Fruit fly (Drosophila melanogaster) whole organism, prepupa: ENCODE measurements around the gene Naxd.

Experiments
- Blimp-1 ChIP-seq: fragments of 200-800 bp; sonication (Bioruptor generic); optimal IDR thresholded peaks from 3 replicates; lab custom pipeline; 2017; ENCODE audit warnings: missing biosample characterization, missing genetic modification characterization, mild to moderate bottlenecking, moderate library complexity, missing genetic modification reagents
- CG10669 ChIP-seq: fragments of 200-800 bp; sonication (Bioruptor generic); optimal IDR thresholded peaks from 3 replicates; lab custom pipeline; 2018; ENCODE audit warnings: missing biosample characterization, mild to moderate bottlenecking, missing genetic modification characterization, moderate library complexity
- CG11762 ChIP-seq: fragments of 200-800 bp; sonication (Bioruptor generic); optimal IDR thresholded peaks from 3 replicates; lab custom pipeline; 2016; ENCODE audit warnings: missing biosample characterization, missing genetic modification characterization; ENCODE audit not compliant: insufficient read depth
- CG11902 ChIP-seq: fragments of 200-800 bp; sonication (Bioruptor generic); optimal IDR thresholded peaks from 3 replicates; lab custom pipeline; 2016; ENCODE audit warnings: missing biosample characterization, missing genetic modification characterization
- CG15336 ChIP-seq: fragments of 200-800 bp; sonication (Bioruptor generic); IDR thresholded peaks from 2 replicates; pipeline ENCODE4 v1.3.6; 2022; ENCODE audit warnings: missing biosample characterization, missing genetic modification characterization
- CG1621 ChIP-seq: fragments of 200-800 bp; sonication (Bioruptor generic); optimal IDR thresholded peaks from 3 replicates; lab custom pipeline; 2018; ENCODE audit warnings: missing biosample characterization, mild to moderate bottlenecking, missing genetic modification characterization
- CG16779 ChIP-seq: fragments of 200-800 bp; sonication (Bioruptor generic); optimal IDR thresholded peaks from 3 replicates; lab custom pipeline; 2017; ENCODE audit warnings: missing biosample characterization, mild to moderate bottlenecking, missing genetic modification characterization
- CG3032 ChIP-seq: fragments of 200-800 bp; optimal IDR thresholded peaks from 2 replicates; lab custom pipeline; 2019; ENCODE audit warnings: missing biosample characterization, mild to moderate bottlenecking, missing genetic modification characterization, moderate library complexity
- CG32006 ChIP-seq: fragments of 200-800 bp; sonication (Bioruptor generic); optimal IDR thresholded peaks from 3 replicates; lab custom pipeline; 2017; ENCODE audit warnings: missing biosample characterization, mild to moderate bottlenecking, missing genetic modification characterization
- CG34406 ChIP-seq: fragments of 200-800 bp; sonication (Bioruptor generic); optimal IDR thresholded peaks from 3 replicates; lab custom pipeline; 2016; ENCODE audit warnings: missing biosample characterization, missing genetic modification characterization
- CG3919 ChIP-seq: fragments of 200-800 bp; sonication (Bioruptor generic); optimal IDR thresholded peaks from 3 replicates; lab custom pipeline; 2016; ENCODE audit warnings: missing biosample characterization, missing genetic modification characterization
- CG4318 ChIP-seq: fragments of 200-800 bp; sonication (Bioruptor generic); optimal IDR thresholded peaks from 3 replicates; lab custom pipeline; 2017; ENCODE audit warnings: missing biosample characterization, mild to moderate bottlenecking, missing genetic modification characterization
- CG6163 ChIP-seq: fragments of 200-800 bp; sonication (Bioruptor generic); IDR thresholded peaks from 3 replicates; pipeline ENCODE4 v1.3.6; 2022; ENCODE audit warnings: missing biosample characterization, missing genetic modification characterization
- CG6276 ChIP-seq: fragments of 200-800 bp; sonication (Bioruptor generic); optimal IDR thresholded peaks from 2 replicates; lab custom pipeline; 2017; ENCODE audit warnings: missing biosample characterization, mild to moderate bottlenecking, missing genetic modification characterization
- CG6792 ChIP-seq: fragments of 200-800 bp; sonication (Bioruptor generic); optimal IDR thresholded peaks from 3 replicates; lab custom pipeline; 2016; ENCODE audit warnings: missing biosample characterization, missing genetic modification characterization
- CG6808 ChIP-seq: fragments of 200-800 bp; sonication (Bioruptor generic); optimal IDR thresholded peaks from 3 replicates; lab custom pipeline; 2017; ENCODE audit warnings: missing biosample characterization, missing genetic modification characterization, mild to moderate bottlenecking, moderate library complexity, missing genetic modification reagents
- CG6854 ChIP-seq: fragments of 200-800 bp; sonication (Bioruptor generic); optimal IDR thresholded peaks from 2 replicates; lab custom pipeline; 2017; ENCODE audit warnings: missing biosample characterization, mild to moderate bottlenecking, missing genetic modification characterization
- CG8119 ChIP-seq: fragments of 200-800 bp; sonication (Bioruptor generic); IDR thresholded peaks from 3 replicates; pipeline ENCODE4 v1.3.6; 2022; ENCODE audit warnings: missing biosample characterization, missing genetic modification characterization
- CG8632 ChIP-seq: fragments of 200-800 bp; sonication (Bioruptor generic); optimal IDR thresholded peaks from 3 replicates; lab custom pipeline; 2016; ENCODE audit warnings: missing biosample characterization, missing genetic modification characterization
- CG9139 ChIP-seq: fragments of 200-800 bp; sonication (Bioruptor generic); optimal IDR thresholded peaks from 3 replicates; lab custom pipeline; 2017; ENCODE audit warnings: missing biosample characterization, mild to moderate bottlenecking, missing genetic modification characterization
- Eip75B ChIP-seq: fragments of 200-800 bp; sonication (Bioruptor generic); optimal IDR thresholded peaks from 3 replicates; lab custom pipeline; 2016; ENCODE audit warnings: missing biosample characterization, missing genetic modification characterization
- Eip78C ChIP-seq: fragments of 200-800 bp; sonication (Bioruptor generic); peaks from one replicate; lab custom pipeline; 2016; ENCODE audit warnings: missing biosample characterization, missing genetic modification characterization
- Eip93F ChIP-seq: fragments of 200-800 bp; sonication (Bioruptor generic); optimal IDR thresholded peaks from 2 replicates; lab custom pipeline; 2016; ENCODE audit warnings: missing biosample characterization, mild to moderate bottlenecking, missing genetic modification characterization
- Ets21C ChIP-seq: fragments of 200-800 bp; sonication (Bioruptor generic); optimal IDR thresholded peaks from 3 replicates; lab custom pipeline; 2016; ENCODE audit warnings: missing biosample characterization, missing genetic modification characterization
- Ets96B ChIP-seq: fragments of 200-800 bp; optimal IDR thresholded peaks from 2 replicates; lab custom pipeline; 2019; ENCODE audit warnings: missing biosample characterization, mild to moderate bottlenecking, missing genetic modification characterization, moderate library complexity
- Gug ChIP-seq: fragments of 200-800 bp; sonication (Bioruptor generic); IDR thresholded peaks from 2 replicates; pipeline ENCODE4 v1.3.6; 2022; ENCODE audit warnings: missing biosample characterization, missing genetic modification characterization
- Lpt ChIP-seq: fragments of 200-800 bp; sonication (Bioruptor generic); optimal IDR thresholded peaks from 3 replicates; lab custom pipeline; 2016; ENCODE audit warnings: missing biosample characterization, missing genetic modification characterization
- OdsH ChIP-seq: fragments of 200-800 bp; sonication (Bioruptor generic); optimal IDR thresholded peaks from 3 replicates; lab custom pipeline; 2016; ENCODE audit warnings: missing biosample characterization, missing genetic modification characterization
- achi ChIP-seq: fragments of 200-800 bp; sonication (Bioruptor generic); optimal IDR thresholded peaks from 3 replicates; lab custom pipeline; 2016; ENCODE audit warnings: missing biosample characterization, missing genetic modification characterization
- dac ChIP-seq: fragments of 200-800 bp; sonication (Bioruptor generic); optimal IDR thresholded peaks from 2 replicates; lab custom pipeline; 2017; ENCODE audit warnings: missing biosample characterization, mild to moderate bottlenecking, missing genetic modification characterization
- dsx ChIP-seq: fragments of 200-800 bp; optimal IDR thresholded peaks from 3 replicates; lab custom pipeline; 2019; ENCODE audit warnings: missing biosample characterization, mild to moderate bottlenecking, missing genetic modification characterization, moderate library complexity; ENCODE audit not compliant: poor library complexity, severe bottlenecking
- eg ChIP-seq: fragments of 200-800 bp; sonication (Bioruptor generic); IDR thresholded peaks from 3 replicates; pipeline ENCODE4 v1.3.6; 2022; ENCODE audit warnings: missing biosample characterization, missing genetic modification characterization
- esn ChIP-seq: fragments of 200-800 bp; sonication (Bioruptor generic); optimal IDR thresholded peaks from 2 replicates; lab custom pipeline; 2016; ENCODE audit warnings: missing biosample characterization, mild to moderate bottlenecking, missing genetic modification characterization, moderate library complexity
- fd59A ChIP-seq: fragments of 200-800 bp; sonication (Bioruptor generic); optimal IDR thresholded peaks from 2 replicates; lab custom pipeline; 2017; ENCODE audit warnings: missing biosample characterization, mild to moderate bottlenecking, missing genetic modification characterization, missing genetic modification reagents
- fd85E ChIP-seq: fragments of 200-800 bp; sonication (Bioruptor generic); optimal IDR thresholded peaks from 3 replicates; lab custom pipeline; 2016; ENCODE audit warnings: missing biosample characterization, missing genetic modification characterization
- fkh ChIP-seq: fragments of 200-800 bp; sonication (Bioruptor generic); optimal IDR thresholded peaks from 3 replicates; lab custom pipeline; 2017; ENCODE audit warnings: missing biosample characterization, mild to moderate bottlenecking, missing genetic modification characterization, moderate library complexity
- net ChIP-seq: fragments of 200-800 bp; sonication (Bioruptor generic); optimal IDR thresholded peaks from 3 replicates; lab custom pipeline; 2016; ENCODE audit warnings: missing biosample characterization, missing genetic modification characterization
- pdm3 ChIP-seq: fragments of 200-800 bp; sonication (Bioruptor generic); optimal IDR thresholded peaks from 3 replicates; lab custom pipeline; 2016; ENCODE audit warnings: missing biosample characterization, missing genetic modification characterization
- salr ChIP-seq, 2 experiments: fragments of 200-800 bp; sonication (Bioruptor generic); optimal IDR thresholded peaks; 3 replicates each; lab custom pipeline; 2016 to 2018; ENCODE audit warnings: missing biosample characterization in 2 of 2, missing genetic modification characterization in 2 of 2, mild to moderate bottlenecking in 1 of 2
- spab ChIP-seq: fragments of 200-800 bp; sonication (Bioruptor generic); optimal IDR thresholded peaks from 2 replicates; lab custom pipeline; 2017; ENCODE audit warnings: missing biosample characterization, mild to moderate bottlenecking, missing genetic modification characterization, missing genetic modification reagents
- ss ChIP-seq, 2 experiments: fragments of 200-800 bp; sonication (Bioruptor generic); optimal IDR thresholded peaks; 2 replicates in 1 of 2; 3 replicates in 1 of 2; lab custom pipeline; 2017 to 2018; ENCODE audit warnings: mild to moderate bottlenecking in 2 of 2, missing biosample characterization in 2 of 2, missing genetic modification characterization in 2 of 2, moderate library complexity in 1 of 2
- svp ChIP-seq: fragments of 200-800 bp; sonication (Bioruptor generic); peaks from one replicate; lab custom pipeline; 2016; ENCODE audit warnings: missing biosample characterization, missing genetic modification characterization
- vri ChIP-seq: fragments of 200-800 bp; sonication (Bioruptor generic); optimal IDR thresholded peaks from 3 replicates; lab custom pipeline; 2016; ENCODE audit warnings: missing biosample characterization, mild to moderate bottlenecking, missing genetic modification characterization

Gene Naxd

dm6 chr3L:19072177-19072603 is 25.3 kb downstream of the Naxd start:
- peak; percentile 92 for TF ChIP-seq fkh (GFP tag; lab: Kevin White, UChicago)
- TF ChIP-seq Ets21C (GFP tag; lab: Kevin White, UChicago): no peak
- peak; percentile 76 for TF ChIP-seq vri (GFP tag; lab: Kevin White, UChicago)
- TF ChIP-seq fd59A: peak; percentile 39
- TF ChIP-seq Eip78C (GFP tag; lab: Kevin White, UChicago): peak; percentile 73
- TF ChIP-seq CG6276 (GFP tag; lab: Kevin White, UChicago): peak; percentile 45
- TF ChIP-seq CG11902 (GFP tag; lab: Kevin White, UChicago): no peak
- no peak for TF ChIP-seq esn (GFP tag; lab: Kevin White, UChicago)
- TF ChIP-seq ss (GFP tag; optimal IDR thresholded peaks at IDR 0.05; lab: Kevin White, UChicago): peak; percentile 83 to 95
- TF ChIP-seq fd85E (GFP tag; lab: Kevin White, UChicago): no peak
- TF ChIP-seq eg: peak; percentile 81
- peak in 1 of 2 experiments; percentile 55 for TF ChIP-seq salr (GFP tag; optimal IDR thresholded peaks at IDR 0.05; lab: Kevin White, UChicago)
- peak; percentile 46 for TF ChIP-seq spab
- TF ChIP-seq CG6808: peak; percentile 84
- TF ChIP-seq Blimp-1 (GFP tag; lab: Kevin White, UChicago): no peak
- TF ChIP-seq net (GFP tag; lab: Kevin White, UChicago): peak; percentile 64
- TF ChIP-seq Eip93F (GFP tag; lab: Kevin White, UChicago): no peak
- peak; percentile 60 for TF ChIP-seq Eip75B (GFP tag; lab: Kevin White, UChicago)
- peak; percentile 24 for TF ChIP-seq Lpt (GFP tag; lab: Kevin White, UChicago)
- peak; percentile 92 for TF ChIP-seq CG16779 (tag; lab: Kevin White, UChicago)
- TF ChIP-seq achi (GFP tag; lab: Kevin White, UChicago): no peak
- peak; percentile 83 for TF ChIP-seq Ets96B (tag; lab: Kevin White, UChicago)
- peak; percentile 42 for TF ChIP-seq CG8632
- TF ChIP-seq CG6163 (GFP tag; lab: Robert Waterston, UW): peak; percentile 41; the same call in 2 of the 3 replicates
- no peak for TF ChIP-seq CG6854 (GFP tag; lab: Kevin White, UChicago)
- no peak for TF ChIP-seq CG4318 (GFP tag; lab: Kevin White, UChicago)
- no peak for TF ChIP-seq dac (GFP tag; lab: Kevin White, UChicago)
- TF ChIP-seq CG11762 (GFP tag; lab: Kevin White, UChicago): peak; percentile 6
- peak; percentile 93 for TF ChIP-seq CG9139
- TF ChIP-seq CG32006 (GFP tag; lab: Kevin White, UChicago): peak; percentile 46
- TF ChIP-seq CG10669 (GFP tag; lab: Kevin White, UChicago): peak; percentile 73
- TF ChIP-seq CG8119: peak; percentile 78
- TF ChIP-seq CG15336 (GFP tag; lab: Robert Waterston, UW): peak; percentile 58
- peak; percentile 2 for TF ChIP-seq OdsH
- peak; percentile 36 for TF ChIP-seq CG34406
- peak; percentile 37 for TF ChIP-seq pdm3
- peak; percentile 85 for TF ChIP-seq CG1621 (tag; lab: Kevin White, UChicago)
- TF ChIP-seq Gug (GFP tag; lab: Robert Waterston, UW): peak; percentile 44; the same call in 1 of the 2 replicates
- TF ChIP-seq CG3919 (GFP tag; lab: Kevin White, UChicago): no peak
- peak; percentile 70 for TF ChIP-seq dsx (GFP tag; lab: Kevin White, UChicago)
- no peak for TF ChIP-seq CG6792 (GFP tag; lab: Kevin White, UChicago)
- TF ChIP-seq svp (GFP tag; lab: Kevin White, UChicago): no peak
- peak; percentile 73 for TF ChIP-seq CG3032 (tag; lab: Kevin White, UChicago)
